Worm (Caenorhabditis elegans): ENCODE measurements around the gene T25B2.2.

DNA sequence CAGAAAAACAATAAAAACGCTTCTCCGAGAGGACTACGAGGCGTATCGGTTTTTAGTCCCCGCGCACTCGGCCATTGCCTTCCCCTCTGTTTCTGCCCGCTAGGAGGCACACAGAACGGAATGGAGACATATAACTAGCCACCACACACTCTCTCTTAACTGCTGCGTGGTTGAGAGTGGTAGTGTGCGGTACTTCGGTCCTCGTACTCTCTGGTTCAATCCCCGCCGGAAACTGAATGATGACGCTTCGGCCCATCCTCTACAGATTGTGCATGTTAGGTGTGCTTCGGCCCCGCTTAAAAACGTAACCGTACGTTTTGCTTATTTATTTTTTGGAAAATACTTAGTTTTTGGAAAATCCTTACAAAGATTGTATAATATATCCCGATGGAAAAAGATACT lies 38.2 kb downstream of the T25B2.2 start, which contains the start of gene T13C5.6:
- TF ChIP-seq lin-35 (GFP tag; optimal IDR thresholded peaks at IDR 0.05), result peak in 1 of 3 experiments; percentile 58
- TF ChIP-seq mel-28 (tag; optimal IDR thresholded peaks at IDR 0.05; ENCODE audit: borderline replicate concordance), result peak; percentile 70
- TF ChIP-seq unc-62 (GFP tag; optimal IDR thresholded peaks at IDR 0.05), result no peak
- TF ChIP-seq athp-1 (tag; optimal IDR thresholded peaks at IDR 0.05), result peak; percentile 72
- peak; percentile 90 for TF ChIP-seq ets-4 (GFP tag; optimal IDR thresholded peaks at IDR 0.05)
- TF ChIP-seq nhr-27 (tag; optimal IDR thresholded peaks at IDR 0.05), result peak; percentile 91
- TF ChIP-seq F57C9.4 (tag; optimal IDR thresholded peaks at IDR 0.05), result peak; percentile 91

Data from whole organism, young adult.